Worm (Caenorhabditis elegans) whole organism, midembryonic: ENCODE measurements around the gene eat-17.

Experiments
- T22C8.4 ChIP-seq: fragments of 200-800 bp; sonication (Bioruptor generic); IDR thresholded peaks from 2 replicates; pipeline ENCODE4 v1.3.6; 2022; ENCODE audit warnings: missing genetic modification characterization, missing compliant biosample characterization
- klf-2 ChIP-seq: fragments of 200-800 bp; sonication (Bioruptor generic); conservative IDR thresholded peaks from 2 replicates; pipeline ENCODE4 v1.3.6; 2022; ENCODE audit warnings: missing genetic modification reagents, missing genetic modification characterization, missing compliant biosample characterization
- ztf-23 ChIP-seq: fragments of 200-800 bp; sonication (Bioruptor generic); IDR thresholded peaks from 2 replicates; pipeline ENCODE4 v1.3.6; 2022; ENCODE audit warnings: missing genetic modification reagents, missing genetic modification characterization, missing compliant biosample characterization
- ztf-29 ChIP-seq: fragments of 200-800 bp; sonication (Bioruptor generic); IDR thresholded peaks from 2 replicates; pipeline ENCODE4 v1.3.6; 2022; ENCODE audit warnings: missing genetic modification reagents, missing genetic modification characterization, missing compliant biosample characterization

DNA sequence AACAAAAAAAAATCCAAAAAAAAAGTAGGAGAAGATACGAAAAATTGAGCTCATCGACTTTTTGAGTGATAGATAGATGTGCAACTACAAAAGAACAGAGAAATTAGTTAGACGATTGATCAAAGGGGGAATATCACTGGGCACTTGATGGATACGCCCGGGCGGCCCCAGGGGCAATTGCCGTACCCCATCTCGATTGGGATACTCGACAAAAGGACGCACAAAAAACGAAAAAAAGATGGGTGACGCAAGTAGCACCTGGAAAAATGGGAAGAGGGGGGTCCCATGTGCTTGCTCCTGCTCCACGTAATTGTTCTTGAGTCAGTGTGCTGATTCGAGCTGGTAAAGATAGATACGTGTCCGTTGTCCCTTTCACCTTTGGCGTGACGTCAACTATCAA lies 55.6 kb downstream of the eat-17 start:
- TF ChIP-seq ztf-29: no peak
- TF ChIP-seq klf-2: no peak
- no peak for TF ChIP-seq T22C8.4
- TF ChIP-seq ztf-23 (GFP tag; lab: Robert Waterston, UW): no peak
